Worm (Caenorhabditis elegans) whole organism, L4 larva: ENCODE data around the gene B0336.12.
A peak's percentile ranks its signal among the peaks of the same experiment; 100 is the strongest.

Experiments used
- F10B5.3 ChIP-seq: sonication (generic microtip); optimal IDR thresholded peaks from 2 replicates; lab custom pipeline; 2016; ENCODE audit warnings: mild to moderate bottlenecking, missing genetic modification characterization, missing compliant biosample characterization
- F49E8.2 ChIP-seq: sonication (generic microtip); optimal IDR thresholded peaks from 2 replicates; lab custom pipeline; 2016; ENCODE audit warnings: missing compliant biosample characterization, mild to moderate bottlenecking, missing genetic modification characterization, borderline replicate concordance
- T26A8.4 ChIP-seq: fragments of 200-800 bp; sonication (Bioruptor generic); IDR thresholded peaks from 2 replicates; pipeline ENCODE4 v1.3.6; 2022; ENCODE audit warnings: missing genetic modification characterization, missing compliant biosample characterization
- Y5F2A.4 ChIP-seq: fragments of 200-800 bp; sonication (Bioruptor generic); optimal IDR thresholded peaks from 2 replicates; lab custom pipeline; 2018; ENCODE audit warnings: mild to moderate bottlenecking, missing genetic modification characterization, missing compliant biosample characterization
- Y75B8A.6 ChIP-seq: fragments of 200-800 bp; sonication (Bioruptor generic); IDR thresholded peaks from 2 replicates; pipeline ENCODE4 v1.3.6; 2022; ENCODE audit warnings: missing genetic modification reagents, missing genetic modification characterization, missing compliant biosample characterization
- ZK337.2 ChIP-seq: fragments of 200-800 bp; sonication (Bioruptor generic); IDR thresholded peaks from 2 replicates; pipeline ENCODE4 v1.3.6; 2022; ENCODE audit warnings: missing genetic modification reagents, missing genetic modification characterization, missing compliant biosample characterization
- attf-4 ChIP-seq: sonication (generic microtip); optimal IDR thresholded peaks from 3 replicates; lab custom pipeline; 2017; ENCODE audit warnings: missing biosample characterization, missing genetic modification characterization
- ceh-28 ChIP-seq: fragments of 150-350 bp; optimal IDR thresholded peaks from 2 replicates; lab custom pipeline; 2014; ENCODE audit warnings: missing biosample characterization, missing genetic modification reagents, missing genetic modification characterization
- ceh-44 ChIP-seq: fragments of 200-800 bp; sonication (Bioruptor generic); IDR thresholded peaks from 2 replicates; pipeline ENCODE4 v1.3.6; 2022; ENCODE audit warnings: missing genetic modification reagents, missing genetic modification characterization, missing compliant biosample characterization
- ceh-82 ChIP-seq: sonication (generic microtip); optimal IDR thresholded peaks from 2 replicates; lab custom pipeline; 2017; ENCODE audit warnings: missing biosample characterization, missing genetic modification characterization
- cey-2 ChIP-seq: sonication (generic microtip); optimal IDR thresholded peaks from 3 replicates; lab custom pipeline; 2017; ENCODE audit warnings: missing genetic modification characterization, mild to moderate bottlenecking, missing compliant biosample characterization, antibody characterized with exemption, borderline replicate concordance; ENCODE audit not compliant: insufficient read depth
- daf-19 ChIP-seq: fragments of 200-800 bp; sonication (Bioruptor generic); conservative IDR thresholded peaks from 2 replicates; pipeline ENCODE4 v1.3.6; 2022; ENCODE audit warnings: missing genetic modification characterization, missing compliant biosample characterization
- dmd-8 ChIP-seq: fragments of 200-800 bp; sonication (Bioruptor generic); IDR thresholded peaks from 2 replicates; pipeline ENCODE4 v1.3.6; 2022; ENCODE audit warnings: missing genetic modification characterization, missing compliant biosample characterization
- dmd-9 ChIP-seq: fragments of 200-800 bp; sonication (Bioruptor generic); IDR thresholded peaks from 2 replicates; pipeline ENCODE4 v1.3.6; 2022; ENCODE audit warnings: missing genetic modification reagents, missing genetic modification characterization, missing compliant biosample characterization
- dpl-1 ChIP-seq: fragments of 150-350 bp; optimal IDR thresholded peaks from 2 replicates; lab custom pipeline; 2014; ENCODE audit warnings: missing biosample characterization, missing genetic modification reagents, missing genetic modification characterization
- duxl-1 ChIP-seq: sonication (generic microtip); optimal IDR thresholded peaks from 2 replicates; lab custom pipeline; 2016; ENCODE audit warnings: mild to moderate bottlenecking, missing genetic modification characterization, moderate library complexity, missing compliant biosample characterization; ENCODE audit not compliant: poor library complexity
- dve-1 ChIP-seq: sonication (generic microtip); optimal IDR thresholded peaks from 2 replicates; lab custom pipeline; 2017; ENCODE audit warnings: antibody characterized with exemption, mild to moderate bottlenecking, missing genetic modification characterization, missing compliant biosample characterization; ENCODE audit not compliant: insufficient read depth
- gei-8 ChIP-seq: fragments of 200-800 bp; sonication (Bioruptor generic); optimal IDR thresholded peaks from 2 replicates; lab custom pipeline; 2018; ENCODE audit warnings: mild to moderate bottlenecking, missing genetic modification characterization, missing compliant biosample characterization
- hif-1 ChIP-seq, 2 experiments: sonication (generic microtip); optimal IDR thresholded peaks; 2 replicates each; lab custom pipeline; 2016 to 2017; ENCODE audit warnings: missing compliant biosample characterization in 2 of 2, missing genetic modification characterization in 2 of 2, missing genetic modification reagents in 2 of 2, missing genotype in 2 of 2, mild to moderate bottlenecking in 1 of 2
- hmg-1.1 ChIP-seq: fragments of 200-800 bp; sonication (Bioruptor generic); IDR thresholded peaks from 2 replicates; pipeline ENCODE4 v1.3.6; 2022; ENCODE audit warnings: missing genetic modification reagents, missing genetic modification characterization, missing compliant biosample characterization
- lin-13 ChIP-seq: fragments of 150-350 bp; optimal IDR thresholded peaks from 2 replicates; lab custom pipeline; 2014; ENCODE audit warnings: missing biosample characterization, missing genetic modification reagents, missing genetic modification characterization
- lin-15B ChIP-seq: fragments of 150-350 bp; sonication (generic microtip); optimal IDR thresholded peaks from 3 replicates; lab custom pipeline; 2014; ENCODE audit warnings: missing biosample characterization, missing genetic modification characterization
- lin-29 ChIP-seq: fragments of 200-800 bp; sonication (Bioruptor generic); IDR thresholded peaks from 2 replicates; pipeline ENCODE4 v1.3.6; 2022; ENCODE audit warnings: missing genetic modification reagents, missing genetic modification characterization, missing compliant biosample characterization
- lin-39 ChIP-seq: fragments of 150-350 bp; optimal IDR thresholded peaks from 2 replicates; lab custom pipeline; 2014; ENCODE audit warnings: missing biosample characterization, missing genetic modification reagents, missing genetic modification characterization
- lir-3 ChIP-seq: sonication (generic microtip); optimal IDR thresholded peaks from 2 replicates; lab custom pipeline; 2016; ENCODE audit warnings: mild to moderate bottlenecking, missing genetic modification characterization, missing compliant biosample characterization
- madf-5 ChIP-seq, 2 experiments: fragments of 200-800 bp; sonication (Bioruptor generic); IDR thresholded peaks; 2 replicates each; pipeline ENCODE4 v1.3.6; 2022; ENCODE audit warnings: missing compliant biosample characterization in 2 of 2, missing genetic modification characterization in 2 of 2
- madf-9 ChIP-seq: fragments of 200-800 bp; sonication (Bioruptor generic); conservative IDR thresholded peaks from 2 replicates; pipeline ENCODE4 v1.3.6; 2022; ENCODE audit warnings: missing genetic modification reagents, missing genetic modification characterization, missing compliant biosample characterization
- mdt-29 ChIP-seq: fragments of 200-800 bp; sonication (Bioruptor generic); IDR thresholded peaks from 2 replicates; pipeline ENCODE4 v1.3.6; 2022; ENCODE audit warnings: missing genetic modification reagents, missing genetic modification characterization, missing compliant biosample characterization
- mep-1 ChIP-seq: fragments of 150-350 bp; sonication (generic microtip); optimal IDR thresholded peaks from 3 replicates; lab custom pipeline; 2014; ENCODE audit warnings: missing biosample characterization, missing genetic modification characterization
- mxl-2 ChIP-seq: fragments of 200-800 bp; sonication (Bioruptor generic); conservative IDR thresholded peaks from 2 replicates; pipeline ENCODE4 v1.3.6; 2022; ENCODE audit warnings: missing genetic modification reagents, missing genetic modification characterization, missing compliant biosample characterization
- mxl-3 ChIP-seq: fragments of 200-800 bp; sonication (Bioruptor generic); optimal IDR thresholded peaks from 2 replicates; lab custom pipeline; 2018; ENCODE audit warnings: mild to moderate bottlenecking, missing genetic modification characterization, missing compliant biosample characterization
- nhr-102 ChIP-seq: sonication (generic microtip); optimal IDR thresholded peaks from 2 replicates; lab custom pipeline; 2016; ENCODE audit warnings: mild to moderate bottlenecking, missing genetic modification characterization, moderate library complexity, missing compliant biosample characterization
- nhr-11 ChIP-seq: fragments of 150-350 bp; optimal IDR thresholded peaks from 2 replicates; lab custom pipeline; 2014; ENCODE audit warnings: missing biosample characterization, missing genetic modification characterization
- nhr-237 ChIP-seq: sonication (generic microtip); optimal IDR thresholded peaks from 2 replicates; lab custom pipeline; 2017; ENCODE audit warnings: missing biosample characterization, missing genetic modification characterization
- nhr-25 ChIP-seq: sonication (generic microtip); optimal IDR thresholded peaks from 2 replicates; lab custom pipeline; 2017; ENCODE audit warnings: missing genetic modification characterization, mild to moderate bottlenecking, missing compliant biosample characterization, antibody characterized with exemption, moderate library complexity, borderline replicate concordance; ENCODE audit not compliant: insufficient read depth
- nhr-28 ChIP-seq: fragments of 150-350 bp; optimal IDR thresholded peaks from 2 replicates; lab custom pipeline; 2014; ENCODE audit warnings: missing biosample characterization, missing genetic modification characterization
- nhr-48 ChIP-seq: sonication (generic microtip); optimal IDR thresholded peaks from 2 replicates; lab custom pipeline; 2016; ENCODE audit warnings: mild to moderate bottlenecking, missing genetic modification characterization, missing compliant biosample characterization
- nhr-6 ChIP-seq: fragments of 150-350 bp; optimal IDR thresholded peaks from 2 replicates; lab custom pipeline; 2014; ENCODE audit warnings: missing biosample characterization, missing genetic modification characterization
- nhr-77 ChIP-seq: fragments of 150-350 bp; optimal IDR thresholded peaks from 2 replicates; lab custom pipeline; 2014; ENCODE audit warnings: missing biosample characterization, missing genetic modification characterization
- pha-4 ChIP-seq, 2 experiments: fragments of 150-350 bp in 1 of 2; fragments of 200-800 bp in 1 of 2; sonication (Bioruptor generic) in 1 of 2; IDR thresholded peaks in 1 of 2; optimal IDR thresholded peaks in 1 of 2; 2 replicates each; pipeline versions ENCODE4 v1.3.6 to Lab custom; 2014 to 2022; ENCODE audit warnings: missing genetic modification characterization in 2 of 2, missing genetic modification reagents in 2 of 2, missing biosample characterization in 1 of 2, missing compliant biosample characterization in 1 of 2
- rbr-2 ChIP-seq: sonication (generic microtip); optimal IDR thresholded peaks from 2 replicates; lab custom pipeline; 2016; ENCODE audit warnings: missing genotype, missing genetic modification characterization, missing compliant biosample characterization
- skn-1 ChIP-seq: fragments of 150-350 bp; optimal IDR thresholded peaks from 2 replicates; lab custom pipeline; 2014; ENCODE audit warnings: missing biosample characterization, missing genetic modification characterization
- snpc-4 ChIP-seq: fragments of 150-350 bp; optimal IDR thresholded peaks from 2 replicates; lab custom pipeline; 2014; ENCODE audit warnings: missing biosample characterization, missing genetic modification characterization
- spr-3 ChIP-seq: fragments of 200-800 bp; sonication (Bioruptor generic); optimal IDR thresholded peaks from 2 replicates; lab custom pipeline; 2018; ENCODE audit warnings: mild to moderate bottlenecking, missing genetic modification characterization, missing compliant biosample characterization
- tra-1 ChIP-seq: fragments of 200-800 bp; sonication (Bioruptor generic); IDR thresholded peaks from 2 replicates; pipeline ENCODE4 v1.3.6; 2022; ENCODE audit warnings: missing genetic modification reagents, missing genetic modification characterization, missing compliant biosample characterization
- unc-130 ChIP-seq: sonication (generic microtip); optimal IDR thresholded peaks from 2 replicates; lab custom pipeline; 2016; ENCODE audit warnings: missing genetic modification reagents, missing genetic modification characterization, missing compliant biosample characterization
- zfp-2 ChIP-seq: sonication (generic microtip); optimal IDR thresholded peaks from 2 replicates; lab custom pipeline; 2016; ENCODE audit warnings: mild to moderate bottlenecking, missing genetic modification characterization, missing compliant biosample characterization
- zfp-3 ChIP-seq: fragments of 200-800 bp; sonication (Bioruptor generic); conservative IDR thresholded peaks from 2 replicates; pipeline ENCODE4 v1.3.6; 2022; ENCODE audit warnings: missing genetic modification reagents, missing genetic modification characterization, missing compliant biosample characterization
- zip-11 ChIP-seq: fragments of 200-800 bp; sonication (Bioruptor generic); IDR thresholded peaks from 2 replicates; pipeline ENCODE4 v1.3.6; 2022; ENCODE audit warnings: missing genetic modification characterization, missing compliant biosample characterization
- zip-2 ChIP-seq: fragments of 150-350 bp; optimal IDR thresholded peaks from 2 replicates; lab custom pipeline; 2014; ENCODE audit warnings: missing biosample characterization, missing genetic modification characterization

B0336.12 gene

ce11 chrIII:5715467-5715866, 5.5 kb upstream of the B0336.12 start (continued):
- peak in 1 of 2 experiments; percentile 72 for TF ChIP-seq hif-1 (tag; optimal IDR thresholded peaks at IDR 0.05; lab: Kevin White, UChicago)
- no peak for TF ChIP-seq tra-1
- TF ChIP-seq mep-1, result peak; percentile 74
- TF ChIP-seq duxl-1 (tag; lab: Kevin White, UChicago), result peak; percentile 27
- TF ChIP-seq madf-9, result peak; percentile 58
- no peak for TF ChIP-seq gei-8 (GFP tag; lab: Kevin White, UChicago)
- no peak for TF ChIP-seq nhr-102
- no peak for TF ChIP-seq daf-19 (GFP tag; lab: Robert Waterston, UW)
- TF ChIP-seq T26A8.4 (GFP tag; lab: Robert Waterston, UW), result peak; percentile 69
- TF ChIP-seq lin-29 (GFP tag; lab: Robert Waterston, UW), result no peak
- no peak for TF ChIP-seq skn-1 (tag; lab: Kevin White, UChicago)
- no peak for TF ChIP-seq ceh-82 (tag; lab: Kevin White, UChicago)
- TF ChIP-seq F49E8.2 (tag; lab: Kevin White, UChicago), result no peak
- TF ChIP-seq Y75B8A.6 (GFP tag; lab: Robert Waterston, UW), result no peak
- TF ChIP-seq ceh-44 (GFP tag; lab: Robert Waterston, UW), result no peak
- TF ChIP-seq ceh-28 (tag; lab: Kevin White, UChicago), result peak; percentile 9
- TF ChIP-seq madf-5 (GFP tag; IDR thresholded peaks at IDR 0.05; lab: Robert Waterston, UW), result no peak
- TF ChIP-seq nhr-6 (tag; lab: Kevin White, UChicago), result peak; percentile 79
- TF ChIP-seq nhr-237 (tag; lab: Kevin White, UChicago), result no peak
- TF ChIP-seq nhr-25 (tag; lab: Kevin White, UChicago), result peak; percentile 32
- peak; percentile 48 for TF ChIP-seq lin-13
- TF ChIP-seq dmd-9 (GFP tag; lab: Robert Waterston, UW), result no peak
- no peak for TF ChIP-seq lir-3 (tag; lab: Kevin White, UChicago)
- TF ChIP-seq mdt-29 (GFP tag; lab: Robert Waterston, UW), result peak; percentile 23; the same call in 1 of the 2 replicates
- TF ChIP-seq dmd-8 (GFP tag; lab: Robert Waterston, UW), result no peak
- peak; percentile 20 for TF ChIP-seq Y5F2A.4 (GFP tag; lab: Kevin White, UChicago)
- no peak for TF ChIP-seq spr-3 (GFP tag; lab: Kevin White, UChicago)
- TF ChIP-seq hmg-1.1 (GFP tag; lab: Robert Waterston, UW), result no peak; the same call in none of the 2 replicates
- no peak for TF ChIP-seq lin-39
- peak; percentile 70 for TF ChIP-seq mxl-3
- TF ChIP-seq F10B5.3 (tag; lab: Kevin White, UChicago), result no peak
- TF ChIP-seq lin-15B (tag; lab: Kevin White, UChicago), result no peak
- no peak for TF ChIP-seq ZK337.2 (GFP tag; lab: Robert Waterston, UW)
- TF ChIP-seq zfp-2 (tag; lab: Kevin White, UChicago), result no peak
- no peak for TF ChIP-seq attf-4 (tag; lab: Kevin White, UChicago)
- TF ChIP-seq nhr-77, result peak; percentile 46
- no peak for TF ChIP-seq unc-130 (GFP tag; lab: Kevin White, UChicago)
- peak; percentile 58 for TF ChIP-seq rbr-2
- peak; percentile 55 for TF ChIP-seq nhr-28 (tag; lab: Kevin White, UChicago)
- TF ChIP-seq pha-4 (GFP tag; IDR thresholded peaks at IDR 0.05; lab: Robert Waterston, UW), result peak; percentile 17; the same call in 1 of the 2 replicates
- no peak for TF ChIP-seq pha-4 (tag; optimal IDR thresholded peaks at IDR 0.05; lab: Kevin White, UChicago)
- no peak for TF ChIP-seq mxl-2 (GFP tag; lab: Robert Waterston, UW)
- no peak for TF ChIP-seq snpc-4 (tag; lab: Kevin White, UChicago)
- peak; percentile 26 for TF ChIP-seq dpl-1 (GFP tag; lab: Kevin White, UChicago)
- no peak for TF ChIP-seq zfp-3 (GFP tag; lab: Robert Waterston, UW)
- 0 out of 2 replicates have a peak, but pooled peaks have one; percentile 11 for TF ChIP-seq zip-11
- no peak for TF ChIP-seq cey-2 (tag; lab: Kevin White, UChicago)
- peak; percentile 63 for TF ChIP-seq dve-1 (tag; lab: Kevin White, UChicago)
- no peak for TF ChIP-seq zip-2 (tag; lab: Kevin White, UChicago)
- TF ChIP-seq nhr-48 (tag; lab: Kevin White, UChicago), result peak; percentile 41
- TF ChIP-seq nhr-11, result peak; percentile 60
